Worm (Caenorhabditis elegans): ENCODE data around the gene sri-74.

ce11 chrII:2629270-2629669 lies 46.3 kb upstream of the sri-74 start, which contains the start of gene sri-37:
- TF ChIP-seq med-1 (GFP tag; optimal IDR thresholded peaks at IDR 0.05; ENCODE audit: insufficient read depth), result no peak
- TF ChIP-seq ref-1 (GFP tag; conservative IDR thresholded peaks at IDR 0.05), result no peak
- no peak for TF ChIP-seq T22C8.4 (GFP tag; IDR thresholded peaks at IDR 0.05)
- TF ChIP-seq flt-1 (GFP tag; IDR thresholded peaks at IDR 0.05), result no peak
- TF ChIP-seq klf-2 (GFP tag; conservative IDR thresholded peaks at IDR 0.05), result no peak
- no peak for TF ChIP-seq tab-1 (GFP tag; IDR thresholded peaks at IDR 0.05)
- TF ChIP-seq cog-1 (tag; optimal IDR thresholded peaks at IDR 0.05), result no peak

Measured in whole organism, midembryonic.